Worm (Caenorhabditis elegans): ENCODE measurements around the gene srxa-5.
A peak's percentile ranks its signal among the peaks of the same experiment; 100 is the strongest.

The srxa-5 gene

ce11 chrIII:6500032-6500564, 32.6 kb upstream of the srxa-5 start, which contains the start of gene F23F12.3:
F23F12.3 (plus strand) TSS chrIII:6500514.
- TF ChIP-seq pqm-1 (tag; optimal IDR thresholded peaks at IDR 0.05) (peak; percentile 21), ztf-4 (tag; optimal IDR thresholded peaks at IDR 0.05) (no peak), nfya-1 (tag; optimal IDR thresholded peaks at IDR 0.05; ENCODE audit: insufficient read depth) (peak; percentile 53), mml-1 (tag; optimal IDR thresholded peaks at IDR 0.05) (no peak), elt-2 (tag; optimal IDR thresholded peaks at IDR 0.05) (peak; percentile 56)

- TF ChIP-seq fos-1 (tag; optimal IDR thresholded peaks at IDR 0.05), result no peak
- TF ChIP-seq pha-4 (tag; optimal IDR thresholded peaks at IDR 0.05), result no peak
- no peak for TF ChIP-seq fkh-10 (GFP tag; optimal IDR thresholded peaks at IDR 0.05)
- no peak for TF ChIP-seq elt-3 (tag; optimal IDR thresholded peaks at IDR 0.05)
- no peak for TF ChIP-seq unc-39 (tag; optimal IDR thresholded peaks at IDR 0.05)
- TF ChIP-seq snpc-4 (tag; optimal IDR thresholded peaks at IDR 0.05), result no peak
- TF ChIP-seq mdl-1 (tag; optimal IDR thresholded peaks at IDR 0.05), result no peak
Measured at ce11 chrIII:6507832-6508231, 24.9 kb upstream of the srxa-5 start, which contains the start of gene F23F12.12. F23F12.12 (plus strand) TSS chrIII:6508132.

ce11 chrIII:6508327-6508726, 24.4 kb upstream of the srxa-5 start:
- TF ChIP-seq nhr-43 (tag; optimal IDR thresholded peaks at IDR 0.05; ENCODE audit: poor library complexity, severe bottlenecking) (peak; percentile 76), aly-2 (tag; optimal IDR thresholded peaks at IDR 0.05) (no peak)

ce11 chrIII:6509301-6509700, 23.4 kb upstream of the srxa-5 start:
- TF ChIP-seq elt-2 (tag; optimal IDR thresholded peaks at IDR 0.05) (peak; percentile 11), nhr-43 (tag; optimal IDR thresholded peaks at IDR 0.05; ENCODE audit: poor library complexity, severe bottlenecking) (peak; percentile 51), nhr-25 (tag; optimal IDR thresholded peaks at IDR 0.05) (no peak)

ce11 chrIII:6514673-6515072, 18.1 kb upstream of the srxa-5 start, which contains the start of gene acr-5:
acr-5 (minus strand) TSS chrIII:6514773.
- TF ChIP-seq hmg-11 (tag; optimal IDR thresholded peaks at IDR 0.05) (no peak), ceh-16 (tag; optimal IDR thresholded peaks at IDR 0.05) (no peak), unc-39 (tag; optimal IDR thresholded peaks at IDR 0.05) (no peak), mml-1 (tag; optimal IDR thresholded peaks at IDR 0.05) (no peak), lin-39 (tag; optimal IDR thresholded peaks at IDR 0.05) (no peak), snpc-4 (tag; optimal IDR thresholded peaks at IDR 0.05) (no peak), ztf-4 (tag; optimal IDR thresholded peaks at IDR 0.05) (no peak)

- TF ChIP-seq snpc-4 (tag; optimal IDR thresholded peaks at IDR 0.05), result no peak
- no peak for TF ChIP-seq fkh-2 (tag; optimal IDR thresholded peaks at IDR 0.05)
- no peak for TF ChIP-seq ceh-28 (tag; optimal IDR thresholded peaks at IDR 0.05)
- no peak for TF ChIP-seq ztf-4 (tag; optimal IDR thresholded peaks at IDR 0.05)
- TF ChIP-seq nhr-43 (tag; optimal IDR thresholded peaks at IDR 0.05; ENCODE audit: poor library complexity, severe bottlenecking), result no peak
- TF ChIP-seq fkh-10 (GFP tag; optimal IDR thresholded peaks at IDR 0.05), result no peak
- no peak for TF ChIP-seq hmg-11 (tag; optimal IDR thresholded peaks at IDR 0.05)
- no peak for TF ChIP-seq elt-1 (tag; optimal IDR thresholded peaks at IDR 0.05)
- TF ChIP-seq nhr-67 (tag; optimal IDR thresholded peaks at IDR 0.05), result no peak
- no peak for TF ChIP-seq nhr-76 (tag; optimal IDR thresholded peaks at IDR 0.05)
- no peak for TF ChIP-seq mml-1 (tag; optimal IDR thresholded peaks at IDR 0.05)
- TF ChIP-seq zag-1 (tag; optimal IDR thresholded peaks at IDR 0.05), result no peak
- TF ChIP-seq ceh-9 (tag; optimal IDR thresholded peaks at IDR 0.05), result no peak
- TF ChIP-seq elt-3 (tag; optimal IDR thresholded peaks at IDR 0.05), result no peak
- TF ChIP-seq unc-62 (GFP tag; optimal IDR thresholded peaks at IDR 0.05), result no peak
- TF ChIP-seq nhr-237 (tag; optimal IDR thresholded peaks at IDR 0.05), result no peak
- no peak for TF ChIP-seq lsy-12 (tag; optimal IDR thresholded peaks at IDR 0.05)
- no peak for TF ChIP-seq elt-2 (tag; optimal IDR thresholded peaks at IDR 0.05)
- TF ChIP-seq daf-12 (tag; optimal IDR thresholded peaks at IDR 0.05), result no peak
- TF ChIP-seq ceh-16 (tag; optimal IDR thresholded peaks at IDR 0.05), result no peak
Measured at ce11 chrIII:6519949-6520348, 12.8 kb upstream of the srxa-5 start, which contains the start of gene C09E7.10. C09E7.10 (minus strand) TSS chrIII:6520049.

- no peak for TF ChIP-seq ceh-82 (tag; optimal IDR thresholded peaks at IDR 0.05)
Measured at ce11 chrIII:6525557-6525956, 7.2 kb upstream of the srxa-5 start, which contains the start of gene oig-1. oig-1 (minus strand) TSS chrIII:6525657.

All from whole organism, L3 larva.